Worm (Caenorhabditis elegans) whole organism, midembryonic: ENCODE measurements around the gene cdk-5.

Experiments used
- ref-1 ChIP-seq: fragments of 200-800 bp; sonication (Bioruptor generic); conservative IDR thresholded peaks from 2 replicates; pipeline ENCODE4 v1.3.6; 2022; ENCODE audit warnings: missing genetic modification reagents, missing genetic modification characterization, missing compliant biosample characterization
- ztf-29 ChIP-seq: fragments of 200-800 bp; sonication (Bioruptor generic); IDR thresholded peaks from 2 replicates; pipeline ENCODE4 v1.3.6; 2022; ENCODE audit warnings: missing genetic modification reagents, missing genetic modification characterization, missing compliant biosample characterization

ce11 chrIII:13474482-13474881 is 8.3 kb upstream of the cdk-5 start:
- TF ChIP-seq ztf-29 (no peak), ref-1 (no peak)
